Worm (Caenorhabditis elegans) whole organism, late embryonic: Measurements from ENCODE around the gene cest-16.

Experiments used
- ama-1 ChIP-seq: fragments of 150-350 bp; optimal IDR thresholded peaks from 2 replicates; lab custom pipeline; 2014
- ceh-2 ChIP-seq: sonication (generic microtip); optimal IDR thresholded peaks from 2 replicates; lab custom pipeline; 2016; ENCODE audit warnings: missing genotype, missing genetic modification characterization, missing compliant biosample characterization
- elt-2 ChIP-seq: sonication (generic microtip); optimal IDR thresholded peaks from 2 replicates; lab custom pipeline; 2016; ENCODE audit warnings: missing genetic modification reagents, missing genetic modification characterization, missing compliant biosample characterization
- fkh-10 ChIP-seq: fragments of 150-350 bp; optimal IDR thresholded peaks from 2 replicates; lab custom pipeline; 2014; ENCODE audit warnings: missing biosample characterization, missing genetic modification reagents, missing genetic modification characterization
- lin-11 ChIP-seq: fragments of 200-800 bp; sonication (Bioruptor generic); optimal IDR thresholded peaks from 2 replicates; lab custom pipeline; 2018; ENCODE audit warnings: mild to moderate bottlenecking, missing genetic modification characterization, missing compliant biosample characterization
- npax-4 ChIP-seq: sonication (generic microtip); optimal IDR thresholded peaks from 2 replicates; lab custom pipeline; 2016; ENCODE audit warnings: missing genetic modification characterization, missing compliant biosample characterization
- pha-4 ChIP-seq: fragments of 150-350 bp; optimal IDR thresholded peaks from 2 replicates; lab custom pipeline; 2018; ENCODE audit warnings: missing biosample characterization, missing genetic modification reagents, missing genetic modification characterization
- tbx-2 ChIP-seq: sonication (generic microtip); optimal IDR thresholded peaks from 2 replicates; lab custom pipeline; 2016; ENCODE audit warnings: missing genetic modification characterization, missing compliant biosample characterization
- ttx-3 ChIP-seq: sonication (generic microtip); optimal IDR thresholded peaks from 2 replicates; lab custom pipeline; 2016; ENCODE audit warnings: missing genetic modification reagents, missing genetic modification characterization, missing compliant biosample characterization

ce11 chrX:6353763-6354162 lies 54.0 kb downstream of the cest-16 start:
- no peak for TF ChIP-seq elt-2 (tag; lab: Kevin White, UChicago)
- no peak for TF ChIP-seq npax-4
- no peak for TF ChIP-seq pha-4 (tag; lab: Kevin White, UChicago)
- TF ChIP-seq fkh-10 = no peak
- TF ChIP-seq ama-1 = no peak
- TF ChIP-seq lin-11 = no peak
- TF ChIP-seq ceh-2 = no peak
- no peak for TF ChIP-seq ttx-3 (tag; lab: Kevin White, UChicago)
- no peak for TF ChIP-seq tbx-2 (tag; lab: Kevin White, UChicago)
